Worm (Caenorhabditis elegans) whole organism, L4 larva: Measurements from ENCODE around the gene got-2.2.
A peak's percentile ranks its signal among the peaks of the same experiment; 100 is the strongest.

ENCODE experiments used
- F10B5.3 ChIP-seq: sonication (generic microtip); optimal IDR thresholded peaks from 2 replicates; lab custom pipeline; 2016; ENCODE audit warnings: mild to moderate bottlenecking, missing genetic modification characterization, missing compliant biosample characterization
- F44E2.7 ChIP-seq: fragments of 200-800 bp; sonication (Bioruptor generic); IDR thresholded peaks from 2 replicates; pipeline ENCODE4 v2.1.2; 2022; ENCODE audit warnings: missing genetic modification characterization, missing compliant biosample characterization
- F49E8.2 ChIP-seq: sonication (generic microtip); optimal IDR thresholded peaks from 2 replicates; lab custom pipeline; 2016; ENCODE audit warnings: missing compliant biosample characterization, mild to moderate bottlenecking, missing genetic modification characterization, borderline replicate concordance
- ZK337.2 ChIP-seq: fragments of 200-800 bp; sonication (Bioruptor generic); IDR thresholded peaks from 2 replicates; pipeline ENCODE4 v1.3.6; 2022; ENCODE audit warnings: missing genetic modification reagents, missing genetic modification characterization, missing compliant biosample characterization
- aha-1 ChIP-seq: fragments of 150-350 bp; peaks from one replicate; lab custom pipeline; 2014; ENCODE audit warnings: missing biosample characterization, missing genetic modification characterization
- ama-1 ChIP-seq: fragments of 150-350 bp; optimal IDR thresholded peaks from 2 replicates; lab custom pipeline; 2014; ENCODE audit warnings: inconsistent platforms, mixed read lengths
- attf-4 ChIP-seq: sonication (generic microtip); optimal IDR thresholded peaks from 3 replicates; lab custom pipeline; 2017; ENCODE audit warnings: missing biosample characterization, missing genetic modification characterization
- ceh-20 ChIP-seq: fragments of 200-800 bp; sonication (Bioruptor generic); IDR thresholded peaks from 2 replicates; pipeline ENCODE4 v1.3.6; 2022; ENCODE audit warnings: missing genetic modification reagents, missing genetic modification characterization, missing compliant biosample characterization
- ceh-28 ChIP-seq: fragments of 150-350 bp; optimal IDR thresholded peaks from 2 replicates; lab custom pipeline; 2014; ENCODE audit warnings: missing biosample characterization, missing genetic modification reagents, missing genetic modification characterization
- ceh-82 ChIP-seq: sonication (generic microtip); optimal IDR thresholded peaks from 2 replicates; lab custom pipeline; 2017; ENCODE audit warnings: missing biosample characterization, missing genetic modification characterization
- daf-16 ChIP-seq, 3 experiments: sonication (generic microtip); optimal IDR thresholded peaks; 2 replicates each; lab custom pipeline; 2016 to 2017; ENCODE audit warnings: missing genetic modification characterization in 3 of 3, missing genetic modification reagents in 3 of 3, mild to moderate bottlenecking in 2 of 3, missing compliant biosample characterization in 2 of 3, missing biosample characterization in 1 of 3, moderate library complexity in 1 of 3
- nhr-11 ChIP-seq: fragments of 150-350 bp; optimal IDR thresholded peaks from 2 replicates; lab custom pipeline; 2014; ENCODE audit warnings: missing biosample characterization, missing genetic modification characterization
- snpc-4 ChIP-seq: fragments of 150-350 bp; optimal IDR thresholded peaks from 2 replicates; lab custom pipeline; 2014; ENCODE audit warnings: missing biosample characterization, missing genetic modification characterization

DNA sequence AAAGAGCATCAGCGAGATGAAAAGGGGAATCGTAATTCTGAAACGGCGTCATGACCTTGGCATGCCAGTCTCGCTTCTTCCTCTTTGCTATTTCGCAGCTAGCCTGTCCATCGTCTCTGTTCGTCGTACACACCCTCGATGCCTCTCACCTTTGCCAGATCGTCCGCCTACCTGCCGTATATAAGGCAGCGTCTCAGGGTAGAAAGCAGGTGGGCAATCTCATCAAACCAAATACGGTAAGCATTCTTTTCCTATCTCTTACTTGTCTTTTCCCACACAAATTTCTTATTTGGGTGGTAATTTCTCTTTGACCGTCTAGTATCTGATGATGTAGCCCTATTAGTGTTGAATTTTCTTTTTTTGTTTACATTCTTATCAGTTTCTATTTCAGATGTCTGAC is 38.8 kb downstream of the got-2.2 start, which contains the start of gene col-166:
- TF ChIP-seq F49E8.2 (tag; lab: Kevin White, UChicago) (no peak), ZK337.2 (no peak), ama-1 (lab: Kevin White, UChicago) (peak; percentile 75), aha-1 (no peak), nhr-11 (tag; lab: Kevin White, UChicago) (no peak), snpc-4 (tag; lab: Kevin White, UChicago) (no peak), F10B5.3 (no peak), ceh-20 (GFP tag; lab: Robert Waterston, UW) (no peak), F44E2.7 (GFP tag; lab: Robert Waterston, UW) (no peak), ceh-82 (no peak), attf-4 (tag; lab: Kevin White, UChicago) (no peak), daf-16 (GFP tag; optimal IDR thresholded peaks at IDR 0.05; lab: Kevin White, UChicago) (no peak), daf-16 (tag; optimal IDR thresholded peaks at IDR 0.05; lab: Kevin White, UChicago) (no peak), ceh-28 (tag; lab: Kevin White, UChicago) (no peak)
